Fruit fly (Drosophila melanogaster) whole organism, wandering third instar larva: ENCODE results near the gene dsx-c73A.

Experiments
- Abd-B ChIP-seq: fragments of >200 bp; optimal IDR thresholded peaks from 2 replicates; lab custom pipeline; 2017; ENCODE audit warnings: missing biosample characterization, missing genetic modification characterization
- CG32264 ChIP-seq: fragments of 200-800 bp; sonication (Bioruptor generic); optimal IDR thresholded peaks from 2 replicates; lab custom pipeline; 2016; ENCODE audit warnings: missing biosample characterization, missing genetic modification characterization
- CG9705 ChIP-seq: fragments of 200-800 bp; sonication (Bioruptor generic); optimal IDR thresholded peaks from 2 replicates; lab custom pipeline; 2018; ENCODE audit warnings: missing biosample characterization, mild to moderate bottlenecking, missing genetic modification characterization
- Dfd ChIP-seq: fragments of >200 bp; optimal IDR thresholded peaks from 2 replicates; lab custom pipeline; 2017; ENCODE audit warnings: missing biosample characterization, missing genetic modification characterization
- Dif ChIP-seq: fragments of 200-275, 200-300 bp; sonication (Bioruptor generic); optimal IDR thresholded peaks from 2 replicates; lab custom pipeline; 2018; ENCODE audit warnings: missing biosample characterization, missing genetic modification characterization; ENCODE audit not compliant: partially characterized antibody
- GATAd ChIP-seq: sonication (Bioruptor generic); optimal IDR thresholded peaks from 2 replicates; lab custom pipeline; 2016; ENCODE audit warnings: missing biosample characterization, missing genetic modification characterization
- HLH106 ChIP-seq: fragments of 200-800 bp; optimal IDR thresholded peaks from 3 replicates; lab custom pipeline; 2019; ENCODE audit warnings: missing biosample characterization, mild to moderate bottlenecking, missing genetic modification characterization, moderate library complexity
- Hnf4 ChIP-seq: fragments of 200-800 bp; sonication (Bioruptor generic); optimal IDR thresholded peaks from 2 replicates; lab custom pipeline; 2016; ENCODE audit warnings: missing biosample characterization, mild to moderate bottlenecking, missing genetic modification characterization
- Hr78 ChIP-seq: fragments of >200 bp; optimal IDR thresholded peaks from 2 replicates; lab custom pipeline; 2017; ENCODE audit warnings: missing biosample characterization, missing genetic modification characterization
- Jra ChIP-seq: sonication (Bioruptor generic); optimal IDR thresholded peaks from 2 replicates; lab custom pipeline; 2016; ENCODE audit warnings: missing biosample characterization, missing genetic modification characterization
- Mio ChIP-seq: sonication (Bioruptor generic); optimal IDR thresholded peaks from 2 replicates; lab custom pipeline; 2016; ENCODE audit warnings: missing biosample characterization, missing genetic modification characterization
- Myc ChIP-seq: fragments of >200 bp; optimal IDR thresholded peaks from 2 replicates; lab custom pipeline; 2017
- OdsH ChIP-seq: fragments of 200-800 bp; sonication (Bioruptor generic); optimal IDR thresholded peaks from 2 replicates; lab custom pipeline; 2016; ENCODE audit warnings: missing biosample characterization, mild to moderate bottlenecking, missing genetic modification characterization
- Rel ChIP-seq, 2 experiments: fragments of 200-800 bp; sonication (Bioruptor generic) in 1 of 2; optimal IDR thresholded peaks; 2 replicates in 1 of 2; 3 replicates in 1 of 2; lab custom pipeline; 2016 to 2019; ENCODE audit warnings: mild to moderate bottlenecking in 2 of 2, missing biosample characterization in 2 of 2, missing genetic modification characterization in 2 of 2, moderate library complexity in 1 of 2
- Sp1 ChIP-seq: fragments of 200-800 bp; sonication (Bioruptor generic); optimal IDR thresholded peaks from 3 replicates; lab custom pipeline; 2019; ENCODE audit warnings: missing biosample characterization, mild to moderate bottlenecking, missing genetic modification characterization, moderate library complexity
- Vsx2 ChIP-seq: fragments of 200-300, 225-300 bp; sonication (Bioruptor generic); optimal IDR thresholded peaks from 2 replicates; lab custom pipeline; 2018; ENCODE audit warnings: missing biosample characterization, missing genetic modification characterization; ENCODE audit not compliant: partially characterized antibody
- br ChIP-seq: fragments of 200-800 bp; sonication (Bioruptor generic); optimal IDR thresholded peaks from 2 replicates; lab custom pipeline; 2016; ENCODE audit warnings: missing biosample characterization, missing genetic modification characterization
- brk ChIP-seq: fragments of 200-800 bp; sonication (Bioruptor generic); optimal IDR thresholded peaks from 2 replicates; lab custom pipeline; 2016; ENCODE audit warnings: missing biosample characterization, mild to moderate bottlenecking, missing genetic modification characterization
- dl ChIP-seq, 2 experiments: fragments of 175-275, 200-275 bp in 1 of 2; fragments of 200-275 bp in 1 of 2; sonication (Bioruptor generic); optimal IDR thresholded peaks; lab custom pipeline; 2018; ENCODE audit warnings: mild to moderate bottlenecking in 2 of 2, missing biosample characterization in 2 of 2, missing genetic modification characterization in 2 of 2, moderate library complexity in 2 of 2; ENCODE audit not compliant: partially characterized antibody in 2 of 2, insufficient read depth in 1 of 2
- dmrt93B ChIP-seq: fragments of 200-800 bp; sonication (Bioruptor generic); optimal IDR thresholded peaks from 2 replicates; lab custom pipeline; 2018; ENCODE audit warnings: missing biosample characterization, mild to moderate bottlenecking, missing genetic modification characterization
- dsf ChIP-seq: sonication (Bioruptor generic); optimal IDR thresholded peaks from 2 replicates; lab custom pipeline; 2016; ENCODE audit warnings: missing biosample characterization, missing genetic modification characterization, borderline replicate concordance
- ey ChIP-seq: fragments of 200-800 bp; sonication (Bioruptor generic); optimal IDR thresholded peaks from 2 replicates; lab custom pipeline; 2016; ENCODE audit warnings: missing biosample characterization, missing genetic modification characterization
- foxo ChIP-seq, 2 experiments: fragments of 200-800 bp; sonication (Bioruptor generic); optimal IDR thresholded peaks; 2 replicates in 1 of 2; 3 replicates in 1 of 2; lab custom pipeline; 2016 to 2017; ENCODE audit warnings: missing biosample characterization in 2 of 2, missing genetic modification characterization in 2 of 2
- fru ChIP-seq: fragments of 200-800 bp; sonication (Bioruptor generic); optimal IDR thresholded peaks from 3 replicates; lab custom pipeline; 2016; ENCODE audit warnings: missing biosample characterization, mild to moderate bottlenecking, missing genetic modification characterization
- h ChIP-seq: fragments of 200-800 bp; sonication (Bioruptor generic); optimal IDR thresholded peaks from 3 replicates; lab custom pipeline; 2016; ENCODE audit warnings: missing biosample characterization, mild to moderate bottlenecking, missing genetic modification characterization
- jim ChIP-seq: fragments of 175-275, 200-325 bp; sonication (Bioruptor generic); optimal IDR thresholded peaks from 2 replicates; lab custom pipeline; 2016; ENCODE audit warnings: missing biosample characterization, mild to moderate bottlenecking, missing genetic modification characterization
- lola ChIP-seq: fragments of >200 bp; optimal IDR thresholded peaks from 2 replicates; lab custom pipeline; 2017; ENCODE audit warnings: missing biosample characterization, missing genetic modification characterization
- pan ChIP-seq: fragments of >200 bp; optimal IDR thresholded peaks from 2 replicates; lab custom pipeline; 2017
- psq ChIP-seq: fragments of 200-800 bp; sonication (Bioruptor generic); optimal IDR thresholded peaks from 3 replicates; lab custom pipeline; 2017; ENCODE audit warnings: missing biosample characterization, mild to moderate bottlenecking, missing genetic modification characterization, moderate library complexity
- rgr ChIP-seq: fragments of 200-800 bp; sonication (Bioruptor generic); optimal IDR thresholded peaks from 3 replicates; lab custom pipeline; 2016; ENCODE audit warnings: missing biosample characterization, mild to moderate bottlenecking, missing genetic modification characterization
- sage ChIP-seq: fragments of 200-800 bp; sonication (Bioruptor generic); optimal IDR thresholded peaks from 2 replicates; lab custom pipeline; 2016; ENCODE audit warnings: missing biosample characterization, mild to moderate bottlenecking, missing genetic modification characterization
- sv ChIP-seq: fragments of 200-800 bp; sonication (Bioruptor generic); optimal IDR thresholded peaks from 3 replicates; lab custom pipeline; 2016; ENCODE audit warnings: missing biosample characterization, missing genetic modification characterization
- tai ChIP-seq: sonication (Bioruptor generic); optimal IDR thresholded peaks from 2 replicates; lab custom pipeline; 2016; ENCODE audit warnings: missing biosample characterization, missing genetic modification characterization
- woc ChIP-seq: sonication (Bioruptor generic); optimal IDR thresholded peaks from 2 replicates; lab custom pipeline; 2016; ENCODE audit warnings: missing biosample characterization, mild to moderate bottlenecking, missing genetic modification characterization

Gene dsx-c73A

dm6 chr3L:16488483-16489258 lies 36.9 kb upstream of the dsx-c73A start:
- peak; percentile 57 for TF ChIP-seq CG9705
- TF ChIP-seq dmrt93B (GFP tag; lab: Kevin White, UChicago) = peak; percentile 73
- TF ChIP-seq psq = peak; percentile 82
- peak; percentile 84 for TF ChIP-seq ey (GFP tag; lab: Kevin White, UChicago)
- no peak for TF ChIP-seq Hr78 (GFP tag; lab: Kevin White, UChicago)
- TF ChIP-seq h (GFP tag; lab: Kevin White, UChicago) = peak; percentile 85
- TF ChIP-seq pan (lab: Kevin White, UChicago) = no peak
- peak; percentile 88 for TF ChIP-seq rgr (GFP tag; lab: Kevin White, UChicago)
- TF ChIP-seq Hnf4 (GFP tag; lab: Kevin White, UChicago) = peak; percentile 71
- no peak for TF ChIP-seq jim
- peak; percentile 44 for TF ChIP-seq Jra
- no peak for TF ChIP-seq Myc (lab: Kevin White, UChicago)
- TF ChIP-seq br = peak; percentile 72
- peak; percentile 17 for TF ChIP-seq tai (GFP tag; lab: Kevin White, UChicago)
- peak; percentile 89 for TF ChIP-seq fru (GFP tag; lab: Kevin White, UChicago)
- no peak for TF ChIP-seq GATAd (GFP tag; lab: Kevin White, UChicago)
- no peak for TF ChIP-seq dl (GFP tag; optimal IDR thresholded peaks at IDR 0.05; lab: Kevin White, UChicago; ENCODE audit: insufficient read depth in 1 of 2, partially characterized antibody in 2 of 2)
- TF ChIP-seq OdsH = peak; percentile 91
- TF ChIP-seq Vsx2 = no peak
- TF ChIP-seq sage = peak; percentile 44
- TF ChIP-seq Sp1 (GFP tag; lab: Kevin White, UChicago) = peak; percentile 90
- TF ChIP-seq lola (GFP tag; lab: Kevin White, UChicago) = no peak
- no peak for TF ChIP-seq Mio (GFP tag; lab: Kevin White, UChicago)
- peak; percentile 74 for TF ChIP-seq brk (GFP tag; lab: Kevin White, UChicago)
- peak; percentile 82 for TF ChIP-seq HLH106 (tag; lab: Kevin White, UChicago)
- peak; percentile 92 for TF ChIP-seq Dfd (GFP tag; lab: Kevin White, UChicago)
- TF ChIP-seq foxo (GFP tag; optimal IDR thresholded peaks at IDR 0.05; lab: Kevin White, UChicago) = peak in 1 of 2 experiments; percentile 91
- peak; percentile 42 for TF ChIP-seq CG32264
- TF ChIP-seq Rel (GFP tag; optimal IDR thresholded peaks at IDR 0.05; lab: Kevin White, UChicago) = no peak
- peak; percentile 28 for TF ChIP-seq Rel (tag; optimal IDR thresholded peaks at IDR 0.05; lab: Kevin White, UChicago)
- no peak for TF ChIP-seq Abd-B (GFP tag; lab: Kevin White, UChicago)
- TF ChIP-seq sv (GFP tag; lab: Kevin White, UChicago) = no peak
- peak; percentile 68 for TF ChIP-seq woc
- no peak for TF ChIP-seq dsf
- no peak for TF ChIP-seq Dif (GFP tag; lab: Kevin White, UChicago)
- TF ChIP-seq, all 38 proteins: peak for 21

- peak; percentile 28 for TF ChIP-seq HLH106 (tag; lab: Kevin White, UChicago)
- peak in 1 of 2 experiments; percentile 10 for TF ChIP-seq foxo (GFP tag; optimal IDR thresholded peaks at IDR 0.05; lab: Kevin White, UChicago)
- no peak for TF ChIP-seq Dfd (GFP tag; lab: Kevin White, UChicago)
- TF ChIP-seq Sp1 (GFP tag; lab: Kevin White, UChicago) = no peak
- TF ChIP-seq h (GFP tag; lab: Kevin White, UChicago) = no peak
These were observed 36.1 kb upstream of the dsx-c73A start for dm6 chr3L:16487812-16488211.

- TF ChIP-seq Dif (GFP tag; lab: Kevin White, UChicago) (no peak), fru (GFP tag; lab: Kevin White, UChicago) (peak; percentile 31), woc (peak; percentile 40), Jra (no peak), CG9705 (no peak), h (GFP tag; lab: Kevin White, UChicago) (peak; percentile 49)
These were observed 34.7 kb upstream of the dsx-c73A start for dm6 chr3L:16486502-16486901.
